Worm (Caenorhabditis elegans) whole organism, L3 larva: ENCODE measurements around the gene Y23B4A.1.

Source experiments
- fos-1 ChIP-seq: fragments of 150-350 bp; optimal IDR thresholded peaks from 2 replicates; lab custom pipeline; 2014; ENCODE audit warnings: missing biosample characterization, missing genetic modification characterization
- jun-1 ChIP-seq: fragments of 150-350 bp; optimal IDR thresholded peaks from 2 replicates; lab custom pipeline; 2014; ENCODE audit warnings: missing biosample characterization, missing genetic modification reagents, missing genetic modification characterization
- nhr-67 ChIP-seq: fragments of 150-350 bp; optimal IDR thresholded peaks from 2 replicates; lab custom pipeline; 2014; ENCODE audit warnings: missing biosample characterization, missing genetic modification characterization

ce11 chrX:5948769-5949168 lies 31.6 kb upstream of the Y23B4A.1 start, which contains the start of gene mig-23:
- TF ChIP-seq jun-1 (tag; lab: Kevin White, UChicago) = no peak
- no peak for TF ChIP-seq nhr-67
- no peak for TF ChIP-seq fos-1 (tag; lab: Kevin White, UChicago)
